Fruit fly (Drosophila melanogaster): ENCODE data around the gene CG13996.

DNA sequence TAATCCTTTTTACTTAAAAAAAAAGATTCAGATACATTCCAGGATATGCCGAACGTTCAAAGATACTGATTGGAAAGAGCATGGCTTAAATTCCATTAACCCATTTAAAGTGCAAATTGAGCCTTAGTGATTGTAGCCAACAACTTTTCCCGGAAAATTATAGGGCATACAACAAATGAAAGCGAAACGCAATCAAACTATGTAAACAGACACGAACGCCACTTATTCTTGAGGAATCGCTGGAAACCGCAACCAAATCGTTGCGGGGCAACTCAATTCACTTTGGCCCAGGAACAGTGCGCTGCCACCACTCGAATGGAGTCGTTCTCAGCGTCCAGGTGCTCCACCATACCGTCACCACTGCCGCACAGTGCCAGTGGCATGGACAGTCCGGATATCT is at the start of gene CG13996:
- TF ChIP-seq psq (optimal IDR thresholded peaks at IDR 0.05) = no peak
- TF ChIP-seq usp (GFP tag; optimal IDR thresholded peaks at IDR 0.05) = no peak
- no peak for TF ChIP-seq pan (optimal IDR thresholded peaks at IDR 0.05)
- no peak for TF ChIP-seq EcR (GFP tag; optimal IDR thresholded peaks at IDR 0.05)
- TF ChIP-seq CG8478 (optimal IDR thresholded peaks at IDR 0.05) = no peak
- no peak for TF ChIP-seq Dll (optimal IDR thresholded peaks at IDR 0.05)
